ENCODE assay signal across 5 fruit fly cellular contexts in the genomic region with DNA sequence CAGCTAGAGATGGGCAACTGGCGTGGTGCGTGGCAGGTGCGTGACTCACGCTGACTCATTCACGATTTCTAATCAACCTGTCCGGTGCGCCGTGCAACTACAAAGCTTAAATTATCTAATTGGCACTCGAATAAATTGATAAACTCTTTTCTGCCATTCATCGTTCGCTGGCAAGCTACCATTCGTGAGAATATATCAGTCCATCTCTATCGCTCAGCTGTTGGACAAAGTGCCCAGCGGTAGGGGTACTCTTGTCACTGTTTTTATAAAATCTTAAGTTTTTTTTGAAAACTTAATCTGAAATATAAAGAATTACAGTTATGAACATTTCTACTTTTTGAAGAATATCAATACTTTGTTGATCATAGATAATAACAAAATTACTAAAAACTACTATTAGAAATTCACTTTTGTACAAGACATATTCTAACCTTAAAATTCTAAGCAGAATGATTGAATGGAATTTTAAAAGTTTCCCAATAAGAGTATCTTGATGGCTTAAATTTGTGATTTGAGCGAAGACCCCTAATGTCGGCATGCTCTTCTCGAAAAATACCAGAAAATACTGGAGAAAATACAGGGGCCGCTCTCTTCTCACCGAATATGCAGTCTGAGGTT.
TF ChIP-seq lines count a peak whose summit lies in the region.

A gene (minus strand): TSS at position 187 of the 618 bp plus-strand sequence.
A gene (plus strand): TSS at position 553 of the 618 bp plus-strand sequence.

- no peak for TF ChIP-seq CTCF in whole organism, embryonic (GFP tag; optimal IDR thresholded peaks at IDR 0.05; lab: Kevin White, UChicago)

TF ChIP-seq in whole organism, adult, 20 proteins besides CTCF, POLR2A, EP300 and RAD21 (continues in another document):
- TF ChIP-seq ovo (GFP tag; optimal IDR thresholded peaks at IDR 0.05; lab: Kevin White, UChicago) (peak; percentile 62), CG11617 (GFP tag; optimal IDR thresholded peaks at IDR 0.05; lab: Kevin White, UChicago) (peak; percentile 92), cic (GFP tag; optimal IDR thresholded peaks at IDR 0.05; lab: Kevin White, UChicago) (peak; percentile 14), bab1 (GFP tag; optimal IDR thresholded peaks at IDR 0.05; lab: Kevin White, UChicago) (peak; percentile 25), kay (GFP tag; lab: Kevin White, UChicago; ENCODE audit: borderline replicate concordance) (no peak), CG7101 (tag; optimal IDR thresholded peaks at IDR 0.05; lab: Kevin White, UChicago) (peak; percentile 80), Mnt (GFP tag; optimal IDR thresholded peaks at IDR 0.05; lab: Kevin White, UChicago) (peak; percentile 26), CG12768 (GFP tag; optimal IDR thresholded peaks at IDR 0.05; lab: Kevin White, UChicago) (peak; percentile 58), CG33017 (tag; optimal IDR thresholded peaks at IDR 0.05; lab: Kevin White, UChicago) (peak; percentile 80), tj (GFP tag; optimal IDR thresholded peaks at IDR 0.05; lab: Kevin White, UChicago) (peak; percentile 69), toe (GFP tag; optimal IDR thresholded peaks at IDR 0.05; lab: Kevin White, UChicago) (peak; percentile 84), Hr96 (GFP tag; optimal IDR thresholded peaks at IDR 0.05; lab: Kevin White, UChicago) (peak; percentile 86), Clk (GFP tag; optimal IDR thresholded peaks at IDR 0.05; lab: Kevin White, UChicago) (peak; percentile 10), cnc (optimal IDR thresholded peaks at IDR 0.05; lab: Kevin White, UChicago) (no peak), Crg-1 (GFP tag; optimal IDR thresholded peaks at IDR 0.05; lab: Kevin White, UChicago) (peak; percentile 64), CG5204 (GFP tag; optimal IDR thresholded peaks at IDR 0.05; lab: Kevin White, UChicago) (peak; percentile 94)

TF ChIP-seq in whole organism, embryonic, 481 proteins besides CTCF, POLR2A, EP300 and RAD21 (continues in another document):
- TF ChIP-seq CG10959 (GFP tag; IDR thresholded peaks at IDR 0.05; lab: Robert Waterston, UW): peak; percentile 40; the same call in 1 of the 2 replicates
- peak; percentile 48 for TF ChIP-seq CG10654 (GFP tag; optimal IDR thresholded peaks at IDR 0.05; lab: Kevin White, UChicago)
- peak; percentile 2 for TF ChIP-seq bigmax (GFP tag; optimal IDR thresholded peaks at IDR 0.05; lab: Kevin White, UChicago)
- peak; percentile 79 for TF ChIP-seq CG34422 (GFP tag; IDR thresholded peaks at IDR 0.05; lab: Robert Waterston, UW)
- TF ChIP-seq CG3995 (GFP tag; optimal IDR thresholded peaks at IDR 0.05; lab: Kevin White, UChicago): peak; percentile 96
- TF ChIP-seq ken (GFP tag; IDR thresholded peaks at IDR 0.05; lab: Robert Waterston, UW): peak; percentile 77
- peak; percentile 83 for TF ChIP-seq Mad (GFP tag; optimal IDR thresholded peaks at IDR 0.05; lab: Kevin White, UChicago)
- TF ChIP-seq CG5245 (GFP tag; optimal IDR thresholded peaks at IDR 0.05; lab: Kevin White, UChicago): peak; percentile 41
- peak; percentile 92 for TF ChIP-seq Sry-δ (GFP tag; optimal IDR thresholded peaks at IDR 0.05; lab: Kevin White, UChicago)
- peak; percentile 53 for TF ChIP-seq CrebB (tag; optimal IDR thresholded peaks at IDR 0.05; lab: Kevin White, UChicago)
- peak; percentile 80 for TF ChIP-seq CG15696 (tag; optimal IDR thresholded peaks at IDR 0.05; lab: Kevin White, UChicago)
- TF ChIP-seq tll (GFP tag; optimal IDR thresholded peaks at IDR 0.05; lab: Kevin White, UChicago): peak in 1 of 2 experiments; percentile 67
- peak; percentile 82 for TF ChIP-seq Nf-YC (tag; optimal IDR thresholded peaks at IDR 0.05; lab: Kevin White, UChicago)
- TF ChIP-seq Sry-β (GFP tag; optimal IDR thresholded peaks at IDR 0.05; lab: Kevin White, UChicago): peak; percentile 53
- TF ChIP-seq CG13123 (GFP tag; optimal IDR thresholded peaks at IDR 0.05; lab: Kevin White, UChicago): peak; percentile 63
- TF ChIP-seq CG6683 (GFP tag; optimal IDR thresholded peaks at IDR 0.05; lab: Kevin White, UChicago): no peak

TF ChIP-seq in whole organism, prepupa, 60 proteins besides CTCF, POLR2A, EP300 and RAD21 (continues in another document):
- TF ChIP-seq CG6808 (GFP tag; optimal IDR thresholded peaks at IDR 0.05; lab: Kevin White, UChicago) (no peak), Hr38 (GFP tag; optimal IDR thresholded peaks at IDR 0.05; lab: Kevin White, UChicago) (peak; percentile 8), Lpt (GFP tag; optimal IDR thresholded peaks at IDR 0.05; lab: Kevin White, UChicago) (peak; percentile 52), Hr39 (GFP tag; optimal IDR thresholded peaks at IDR 0.05; lab: Kevin White, UChicago) (peak; percentile 85), CG8632 (GFP tag; optimal IDR thresholded peaks at IDR 0.05; lab: Kevin White, UChicago) (peak; percentile 89), CG34406 (GFP tag; optimal IDR thresholded peaks at IDR 0.05; lab: Kevin White, UChicago) (peak; percentile 87), CG6276 (GFP tag; optimal IDR thresholded peaks at IDR 0.05; lab: Kevin White, UChicago) (no peak), CG1621 (tag; optimal IDR thresholded peaks at IDR 0.05; lab: Kevin White, UChicago) (no peak), fd85E (GFP tag; optimal IDR thresholded peaks at IDR 0.05; lab: Kevin White, UChicago) (peak; percentile 6), CG15336 (GFP tag; IDR thresholded peaks at IDR 0.05; lab: Robert Waterston, UW) (peak; percentile 85), Eip75B (GFP tag; optimal IDR thresholded peaks at IDR 0.05; lab: Kevin White, UChicago) (no peak), fkh (GFP tag; optimal IDR thresholded peaks at IDR 0.05; lab: Kevin White, UChicago) (no peak), CG10631 (GFP tag; optimal IDR thresholded peaks at IDR 0.05; lab: Kevin White, UChicago) (peak; percentile 85), fd59A (GFP tag; optimal IDR thresholded peaks at IDR 0.05; lab: Kevin White, UChicago) (peak; percentile 79), CG6792 (GFP tag; optimal IDR thresholded peaks at IDR 0.05; lab: Kevin White, UChicago) (peak; percentile 74), CG8119 (GFP tag; IDR thresholded peaks at IDR 0.05; lab: Robert Waterston, UW) (peak; percentile 88), CG31627 (GFP tag; optimal IDR thresholded peaks at IDR 0.05; lab: Kevin White, UChicago) (peak; percentile 92), Met (GFP tag; optimal IDR thresholded peaks at IDR 0.05; lab: Kevin White, UChicago) (no peak)

TF ChIP-seq in whole organism, pupa, 21 proteins besides CTCF, POLR2A, EP300 and RAD21 (continues in another document):
- TF ChIP-seq CG10348 (GFP tag; IDR thresholded peaks at IDR 0.05; lab: Robert Waterston, UW) (no peak), gl (tag; optimal IDR thresholded peaks at IDR 0.05; lab: Kevin White, UChicago) (no peak), Ets98B (GFP tag; IDR thresholded peaks at IDR 0.05; lab: Robert Waterston, UW) (peak; percentile 30; the same call in 1 of the 2 replicates), EcR (GFP tag; optimal IDR thresholded peaks at IDR 0.05; lab: Kevin White, UChicago) (no peak), D1 (tag; optimal IDR thresholded peaks at IDR 0.05; lab: Kevin White, UChicago) (no peak), CG8301 (tag; optimal IDR thresholded peaks at IDR 0.05; lab: Kevin White, UChicago) (peak; percentile 51), CG12605 (GFP tag; IDR thresholded peaks at IDR 0.05; lab: Robert Waterston, UW) (peak; percentile 52), CG34367 (tag; optimal IDR thresholded peaks at IDR 0.05; lab: Kevin White, UChicago) (peak; percentile 83), CG17806 (tag; optimal IDR thresholded peaks at IDR 0.05; lab: Kevin White, UChicago) (peak; percentile 46), CG13204 (GFP tag; optimal IDR thresholded peaks at IDR 0.05; lab: Kevin White, UChicago) (no peak), rn (GFP tag; IDR thresholded peaks at IDR 0.05; lab: Robert Waterston, UW) (peak; percentile 23), Pif1A (GFP tag; optimal IDR thresholded peaks at IDR 0.05; lab: Kevin White, UChicago) (no peak), fd96Ca (GFP tag; IDR thresholded peaks at IDR 0.05; lab: Robert Waterston, UW) (peak; percentile 62; the same call in 2 of the 3 replicates), CG14655 (GFP tag; optimal IDR thresholded peaks at IDR 0.05; lab: Kevin White, UChicago) (no peak), Pif1B (GFP tag; optimal IDR thresholded peaks at IDR 0.05; lab: Kevin White, UChicago) (no peak), CG8159 (tag; optimal IDR thresholded peaks at IDR 0.05; lab: Kevin White, UChicago) (peak; percentile 72), CG15710 (tag; optimal IDR thresholded peaks at IDR 0.05; lab: Kevin White, UChicago) (peak; percentile 88), Snoo (tag; optimal IDR thresholded peaks at IDR 0.05; lab: Kevin White, UChicago) (peak; percentile 85), CG9948 (tag; optimal IDR thresholded peaks at IDR 0.05; lab: Kevin White, UChicago) (peak; percentile 81)

TF ChIP-seq in whole organism, wandering third instar larva, 38 proteins besides CTCF, POLR2A, EP300 and RAD21 (continues in another document):
- TF ChIP-seq Sp1 (GFP tag; optimal IDR thresholded peaks at IDR 0.05; lab: Kevin White, UChicago) (peak; percentile 84), Mio (GFP tag; optimal IDR thresholded peaks at IDR 0.05; lab: Kevin White, UChicago) (peak; percentile 25), Vsx2 (GFP tag; optimal IDR thresholded peaks at IDR 0.05; lab: Kevin White, UChicago; ENCODE audit: partially characterized antibody) (peak; percentile 21), tai (GFP tag; optimal IDR thresholded peaks at IDR 0.05; lab: Kevin White, UChicago) (no peak), h (GFP tag; optimal IDR thresholded peaks at IDR 0.05; lab: Kevin White, UChicago) (no peak), rgr (GFP tag; optimal IDR thresholded peaks at IDR 0.05; lab: Kevin White, UChicago) (peak; percentile 88), brk (GFP tag; optimal IDR thresholded peaks at IDR 0.05; lab: Kevin White, UChicago) (no peak), dl (GFP tag; optimal IDR thresholded peaks at IDR 0.05; lab: Kevin White, UChicago; ENCODE audit: insufficient read depth in 1 of 2, partially characterized antibody in 2 of 2) (no peak), dsf (GFP tag; optimal IDR thresholded peaks at IDR 0.05; lab: Kevin White, UChicago; ENCODE audit: borderline replicate concordance) (peak; percentile 72), foxo (GFP tag; optimal IDR thresholded peaks at IDR 0.05; lab: Kevin White, UChicago) (peak in 1 of 2 experiments; percentile 81), Dif (GFP tag; optimal IDR thresholded peaks at IDR 0.05; lab: Kevin White, UChicago; ENCODE audit: partially characterized antibody) (no peak), Hr78 (GFP tag; optimal IDR thresholded peaks at IDR 0.05; lab: Kevin White, UChicago) (no peak), Dfd (GFP tag; optimal IDR thresholded peaks at IDR 0.05; lab: Kevin White, UChicago) (no peak), N (GFP tag; optimal IDR thresholded peaks at IDR 0.05; lab: Kevin White, UChicago) (no peak), fru (GFP tag; optimal IDR thresholded peaks at IDR 0.05; lab: Kevin White, UChicago) (peak; percentile 75), Rel (GFP tag; optimal IDR thresholded peaks at IDR 0.05; lab: Kevin White, UChicago) (no peak), Rel (tag; optimal IDR thresholded peaks at IDR 0.05; lab: Kevin White, UChicago) (peak; percentile 35), Myc (optimal IDR thresholded peaks at IDR 0.05; lab: Kevin White, UChicago) (no peak), HLH106 (tag; optimal IDR thresholded peaks at IDR 0.05; lab: Kevin White, UChicago) (peak; percentile 91), CrebA (GFP tag; optimal IDR thresholded peaks at IDR 0.05; lab: Kevin White, UChicago; ENCODE audit: borderline replicate concordance) (no peak)
